Fruit fly (Drosophila melanogaster): ENCODE data around the gene Zasp67.

Gene Zasp67

DNA sequence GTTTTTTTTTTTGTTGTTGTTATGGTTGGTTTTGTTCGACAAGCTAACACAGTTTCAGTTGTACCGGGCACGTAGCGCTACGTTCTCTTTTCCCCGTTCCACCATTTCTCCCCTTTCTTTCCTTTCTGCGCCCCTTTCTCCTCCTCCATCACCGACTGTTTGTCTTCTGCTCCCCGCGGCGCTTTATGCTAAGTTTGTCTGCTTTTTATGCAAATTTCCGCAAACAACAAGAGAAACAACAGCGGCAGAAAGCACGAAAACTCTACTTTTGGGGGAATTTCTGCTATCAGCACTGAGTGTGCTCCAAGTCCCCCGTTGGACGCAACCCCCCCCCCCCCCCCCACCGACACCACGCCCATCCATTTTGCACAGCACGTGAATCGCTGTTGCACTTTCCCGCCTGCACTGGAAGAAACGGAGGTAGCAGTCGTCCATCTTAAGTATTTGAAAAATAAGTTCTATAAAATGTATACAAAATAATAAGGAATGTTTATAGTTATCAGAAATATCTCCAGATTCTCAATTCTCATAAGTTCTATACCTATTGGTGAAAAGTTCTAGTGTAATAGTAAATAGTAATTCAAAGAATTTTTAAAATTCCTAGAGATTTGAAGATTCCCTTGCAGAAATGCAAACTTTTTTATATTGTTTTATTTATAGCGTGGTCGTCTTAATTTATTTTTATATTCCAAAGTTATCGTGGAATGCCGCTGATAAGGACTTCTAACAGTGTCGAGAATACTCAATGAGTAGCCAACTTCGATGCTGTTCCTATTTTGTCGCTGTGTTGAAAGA lies 32.4 kb downstream of the Zasp67 start (continued):
- TF ChIP-seq CG11294 (GFP tag; IDR thresholded peaks at IDR 0.05) (no peak), CG11902 (GFP tag; optimal IDR thresholded peaks at IDR 0.05) (no peak), ss (GFP tag; optimal IDR thresholded peaks at IDR 0.05) (no peak), salr (GFP tag; optimal IDR thresholded peaks at IDR 0.05) (peak in 1 of 2 experiments; percentile 28), fd85E (GFP tag; optimal IDR thresholded peaks at IDR 0.05) (no peak), Hr39 (GFP tag; optimal IDR thresholded peaks at IDR 0.05) (no peak), net (GFP tag; optimal IDR thresholded peaks at IDR 0.05) (peak; percentile 26), lz (GFP tag; optimal IDR thresholded peaks at IDR 0.05) (no peak), CG31627 (GFP tag; optimal IDR thresholded peaks at IDR 0.05) (peak; percentile 24), CG10631 (GFP tag; optimal IDR thresholded peaks at IDR 0.05) (peak; percentile 39), CG6276 (GFP tag; optimal IDR thresholded peaks at IDR 0.05) (peak; percentile 56), CG15336 (GFP tag; IDR thresholded peaks at IDR 0.05) (peak; percentile 59), eg (GFP tag; IDR thresholded peaks at IDR 0.05) (peak; percentile 54; the same call in 2 of the 3 replicates), CG7368 (GFP tag; optimal IDR thresholded peaks at IDR 0.05) (no peak), topi (GFP tag; optimal IDR thresholded peaks at IDR 0.05) (peak; percentile 44), Gug (GFP tag; IDR thresholded peaks at IDR 0.05) (peak; percentile 43), CG1621 (tag; optimal IDR thresholded peaks at IDR 0.05) (no peak), CG9139 (GFP tag; optimal IDR thresholded peaks at IDR 0.05) (no peak), CG6792 (GFP tag; optimal IDR thresholded peaks at IDR 0.05) (no peak), cyc (GFP tag; optimal IDR thresholded peaks at IDR 0.05) (peak; percentile 7), Ets96B (tag; optimal IDR thresholded peaks at IDR 0.05) (peak; percentile 37), CG32006 (GFP tag; optimal IDR thresholded peaks at IDR 0.05) (peak; percentile 78), CG8319 (GFP tag; optimal IDR thresholded peaks at IDR 0.05) (no peak), Ets21C (GFP tag; optimal IDR thresholded peaks at IDR 0.05) (no peak), Eip75B (GFP tag; optimal IDR thresholded peaks at IDR 0.05) (no peak), CG6808 (GFP tag; optimal IDR thresholded peaks at IDR 0.05) (peak; percentile 9), CG6163 (GFP tag; IDR thresholded peaks at IDR 0.05) (no peak; the same call in 2 of the 3 replicates), Blimp-1 (GFP tag; optimal IDR thresholded peaks at IDR 0.05) (peak; percentile 43), CG8632 (GFP tag; optimal IDR thresholded peaks at IDR 0.05) (peak; percentile 12), Sox14 (GFP tag; optimal IDR thresholded peaks at IDR 0.05) (no peak)

DNA sequence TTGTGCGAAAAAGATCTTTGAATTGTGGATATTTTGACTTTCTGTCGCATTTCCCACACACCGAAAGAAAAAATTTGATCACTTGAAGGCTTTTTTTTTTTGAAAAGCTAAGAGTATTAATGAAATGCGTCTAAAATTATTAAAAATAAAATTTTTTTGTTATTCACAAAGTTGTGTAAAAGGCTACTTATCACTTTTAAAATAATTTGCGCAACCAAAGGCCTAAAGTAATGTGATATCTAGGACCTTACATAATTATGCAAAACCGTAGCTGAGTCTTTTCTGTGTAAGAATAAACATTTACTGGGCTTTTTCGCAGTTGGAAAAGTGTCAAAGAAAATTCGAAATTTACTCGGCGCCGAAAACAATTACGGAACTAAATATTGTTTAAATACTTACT lies 33.2 kb downstream of the Zasp67 start:
- TF ChIP-seq svp (GFP tag) = peak; percentile 57
- TF ChIP-seq acj6 (GFP tag; optimal IDR thresholded peaks at IDR 0.05) = peak; percentile 32
- no peak for TF ChIP-seq fd85E (GFP tag; optimal IDR thresholded peaks at IDR 0.05)
- peak; percentile 43 for TF ChIP-seq CG32006 (GFP tag; optimal IDR thresholded peaks at IDR 0.05)
- no peak for TF ChIP-seq CG6276 (GFP tag; optimal IDR thresholded peaks at IDR 0.05)
- TF ChIP-seq net (GFP tag; optimal IDR thresholded peaks at IDR 0.05) = no peak
- TF ChIP-seq Hr38 (GFP tag; optimal IDR thresholded peaks at IDR 0.05) = no peak
- peak; percentile 38 for TF ChIP-seq Met (GFP tag; optimal IDR thresholded peaks at IDR 0.05)
- TF ChIP-seq CG8319 (GFP tag; optimal IDR thresholded peaks at IDR 0.05) = no peak
- no peak for TF ChIP-seq Hr39 (GFP tag; optimal IDR thresholded peaks at IDR 0.05)
- TF ChIP-seq Hr4 (GFP tag; optimal IDR thresholded peaks at IDR 0.05) = peak; percentile 42
- peak; percentile 18 for TF ChIP-seq lz (GFP tag; optimal IDR thresholded peaks at IDR 0.05)
- peak; percentile 2 for TF ChIP-seq Smox (GFP tag; optimal IDR thresholded peaks at IDR 0.05)
- peak; percentile 29 for TF ChIP-seq esn (GFP tag; optimal IDR thresholded peaks at IDR 0.05)
- TF ChIP-seq OdsH (GFP tag; optimal IDR thresholded peaks at IDR 0.05) = peak; percentile 17
- no peak for TF ChIP-seq CG8632 (GFP tag; optimal IDR thresholded peaks at IDR 0.05)
- no peak for TF ChIP-seq CG1621 (tag; optimal IDR thresholded peaks at IDR 0.05)
- no peak for TF ChIP-seq Sox14 (GFP tag; optimal IDR thresholded peaks at IDR 0.05)
- TF ChIP-seq CG6808 (GFP tag; optimal IDR thresholded peaks at IDR 0.05) = no peak
- no peak for TF ChIP-seq fkh (GFP tag; optimal IDR thresholded peaks at IDR 0.05)
- no peak for TF ChIP-seq CG11762 (GFP tag; optimal IDR thresholded peaks at IDR 0.05; ENCODE audit: insufficient read depth)
- TF ChIP-seq CG15336 (GFP tag; IDR thresholded peaks at IDR 0.05) = no peak
- no peak for TF ChIP-seq Gug (GFP tag; IDR thresholded peaks at IDR 0.05)
- no peak for TF ChIP-seq CG10669 (GFP tag; optimal IDR thresholded peaks at IDR 0.05)
- no peak for TF ChIP-seq dac (GFP tag; optimal IDR thresholded peaks at IDR 0.05)
- peak; percentile 75 for TF ChIP-seq Eip78C (GFP tag)
- no peak for TF ChIP-seq CG8119 (GFP tag; IDR thresholded peaks at IDR 0.05)
- no peak for TF ChIP-seq CG9139 (GFP tag; optimal IDR thresholded peaks at IDR 0.05)
- TF ChIP-seq CG6854 (GFP tag; optimal IDR thresholded peaks at IDR 0.05) = no peak
- TF ChIP-seq Sox102F (GFP tag; optimal IDR thresholded peaks at IDR 0.05) = no peak
- TF ChIP-seq CG4318 (GFP tag; optimal IDR thresholded peaks at IDR 0.05) = peak; percentile 3
- TF ChIP-seq CG3919 (GFP tag; optimal IDR thresholded peaks at IDR 0.05) = peak; percentile 12
